Worm (Caenorhabditis elegans) whole organism, young adult: ENCODE data around the gene C24A3.2.

Experiments
- C06A6.2 ChIP-seq: fragments of 200-800 bp; sonication (Bioruptor generic); conservative IDR thresholded peaks from 2 replicates; pipeline ENCODE4 v1.3.6; 2022; ENCODE audit warnings: missing genetic modification characterization, missing compliant biosample characterization
- cebp-1 ChIP-seq, 2 experiments: fragments of 200-800 bp in 1 of 2; sonication (Bioruptor generic) in 1 of 2; sonication (generic microtip) in 1 of 2; IDR thresholded peaks in 1 of 2; optimal IDR thresholded peaks in 1 of 2; 2 replicates each; pipeline versions ENCODE4 v1.3.6 to Lab custom; 2017 to 2022; ENCODE audit warnings: missing compliant biosample characterization in 2 of 2, missing genetic modification characterization in 2 of 2, mild to moderate bottlenecking in 1 of 2, missing genetic modification reagents in 1 of 2, moderate library complexity in 1 of 2
- nhr-80 ChIP-seq: sonication (generic microtip); optimal IDR thresholded peaks from 2 replicates; lab custom pipeline; 2016; ENCODE audit warnings: missing genetic modification characterization, missing compliant biosample characterization
- tlf-1 ChIP-seq: fragments of 200-800 bp; sonication (Bioruptor generic); optimal IDR thresholded peaks from 2 replicates; lab custom pipeline; 2018; ENCODE audit warnings: mild to moderate bottlenecking, missing genetic modification characterization, missing compliant biosample characterization
- unc-62 ChIP-seq: fragments of 150-350 bp; optimal IDR thresholded peaks from 2 replicates; lab custom pipeline; 2014; ENCODE audit warnings: missing biosample characterization, missing genetic modification reagents, missing genetic modification characterization

- TF ChIP-seq unc-62 (no peak), C06A6.2 (GFP tag; lab: Robert Waterston, UW) (no peak), cebp-1 (GFP tag; IDR thresholded peaks at IDR 0.05; lab: Robert Waterston, UW) (no peak), cebp-1 (tag; optimal IDR thresholded peaks at IDR 0.05; lab: Kevin White, UChicago) (no peak), tlf-1 (GFP tag; lab: Kevin White, UChicago) (no peak), nhr-80 (tag; lab: Kevin White, UChicago) (peak; percentile 64)
Observed at ce11 chrX:9036237-9036636, 38.9 kb downstream of the C24A3.2 start.
